Fruit fly (Drosophila melanogaster) whole organism, prepupa: Measurements from ENCODE around the gene TotM.

Experiments used
- CG10669 ChIP-seq: fragments of 200-800 bp; sonication (Bioruptor generic); optimal IDR thresholded peaks from 3 replicates; lab custom pipeline; 2018; ENCODE audit warnings: missing biosample characterization, mild to moderate bottlenecking, missing genetic modification characterization, moderate library complexity
- CG11294 ChIP-seq: fragments of 200-800 bp; sonication (Bioruptor generic); IDR thresholded peaks from 2 replicates; pipeline ENCODE4 v1.3.6; 2022; ENCODE audit warnings: missing biosample characterization, missing genetic modification characterization
- CG11762 ChIP-seq: fragments of 200-800 bp; sonication (Bioruptor generic); optimal IDR thresholded peaks from 3 replicates; lab custom pipeline; 2016; ENCODE audit warnings: missing biosample characterization, missing genetic modification characterization; ENCODE audit not compliant: insufficient read depth
- CG15336 ChIP-seq: fragments of 200-800 bp; sonication (Bioruptor generic); IDR thresholded peaks from 2 replicates; pipeline ENCODE4 v1.3.6; 2022; ENCODE audit warnings: missing biosample characterization, missing genetic modification characterization
- CG1621 ChIP-seq: fragments of 200-800 bp; sonication (Bioruptor generic); optimal IDR thresholded peaks from 3 replicates; lab custom pipeline; 2018; ENCODE audit warnings: missing biosample characterization, mild to moderate bottlenecking, missing genetic modification characterization
- CG16779 ChIP-seq: fragments of 200-800 bp; sonication (Bioruptor generic); optimal IDR thresholded peaks from 3 replicates; lab custom pipeline; 2017; ENCODE audit warnings: missing biosample characterization, mild to moderate bottlenecking, missing genetic modification characterization
- CG3032 ChIP-seq: fragments of 200-800 bp; optimal IDR thresholded peaks from 2 replicates; lab custom pipeline; 2019; ENCODE audit warnings: missing biosample characterization, mild to moderate bottlenecking, missing genetic modification characterization, moderate library complexity
- CG31627 ChIP-seq: fragments of 200-800 bp; sonication (Bioruptor generic); optimal IDR thresholded peaks from 3 replicates; lab custom pipeline; 2016; ENCODE audit warnings: missing biosample characterization, missing genetic modification characterization
- CG32006 ChIP-seq: fragments of 200-800 bp; sonication (Bioruptor generic); optimal IDR thresholded peaks from 3 replicates; lab custom pipeline; 2017; ENCODE audit warnings: missing biosample characterization, mild to moderate bottlenecking, missing genetic modification characterization
- CG34406 ChIP-seq: fragments of 200-800 bp; sonication (Bioruptor generic); optimal IDR thresholded peaks from 3 replicates; lab custom pipeline; 2016; ENCODE audit warnings: missing biosample characterization, missing genetic modification characterization
- CG3919 ChIP-seq: fragments of 200-800 bp; sonication (Bioruptor generic); optimal IDR thresholded peaks from 3 replicates; lab custom pipeline; 2016; ENCODE audit warnings: missing biosample characterization, missing genetic modification characterization
- CG4318 ChIP-seq: fragments of 200-800 bp; sonication (Bioruptor generic); optimal IDR thresholded peaks from 3 replicates; lab custom pipeline; 2017; ENCODE audit warnings: missing biosample characterization, mild to moderate bottlenecking, missing genetic modification characterization
- CG6163 ChIP-seq: fragments of 200-800 bp; sonication (Bioruptor generic); IDR thresholded peaks from 3 replicates; pipeline ENCODE4 v1.3.6; 2022; ENCODE audit warnings: missing biosample characterization, missing genetic modification characterization
- CG6276 ChIP-seq: fragments of 200-800 bp; sonication (Bioruptor generic); optimal IDR thresholded peaks from 2 replicates; lab custom pipeline; 2017; ENCODE audit warnings: missing biosample characterization, mild to moderate bottlenecking, missing genetic modification characterization
- CG6792 ChIP-seq: fragments of 200-800 bp; sonication (Bioruptor generic); optimal IDR thresholded peaks from 3 replicates; lab custom pipeline; 2016; ENCODE audit warnings: missing biosample characterization, missing genetic modification characterization
- CG6854 ChIP-seq: fragments of 200-800 bp; sonication (Bioruptor generic); optimal IDR thresholded peaks from 2 replicates; lab custom pipeline; 2017; ENCODE audit warnings: missing biosample characterization, mild to moderate bottlenecking, missing genetic modification characterization
- CG7368 ChIP-seq: fragments of 200-800 bp; sonication (Bioruptor generic); optimal IDR thresholded peaks from 3 replicates; lab custom pipeline; 2016; ENCODE audit warnings: missing biosample characterization, missing genetic modification characterization
- CG8119 ChIP-seq: fragments of 200-800 bp; sonication (Bioruptor generic); IDR thresholded peaks from 3 replicates; pipeline ENCODE4 v1.3.6; 2022; ENCODE audit warnings: missing biosample characterization, missing genetic modification characterization
- CG8632 ChIP-seq: fragments of 200-800 bp; sonication (Bioruptor generic); optimal IDR thresholded peaks from 3 replicates; lab custom pipeline; 2016; ENCODE audit warnings: missing biosample characterization, missing genetic modification characterization
- CG9139 ChIP-seq: fragments of 200-800 bp; sonication (Bioruptor generic); optimal IDR thresholded peaks from 3 replicates; lab custom pipeline; 2017; ENCODE audit warnings: missing biosample characterization, mild to moderate bottlenecking, missing genetic modification characterization
- Eip75B ChIP-seq: fragments of 200-800 bp; sonication (Bioruptor generic); optimal IDR thresholded peaks from 3 replicates; lab custom pipeline; 2016; ENCODE audit warnings: missing biosample characterization, missing genetic modification characterization
- Eip78C ChIP-seq: fragments of 200-800 bp; sonication (Bioruptor generic); peaks from one replicate; lab custom pipeline; 2016; ENCODE audit warnings: missing biosample characterization, missing genetic modification characterization
- Ets21C ChIP-seq: fragments of 200-800 bp; sonication (Bioruptor generic); optimal IDR thresholded peaks from 3 replicates; lab custom pipeline; 2016; ENCODE audit warnings: missing biosample characterization, missing genetic modification characterization
- Ets96B ChIP-seq: fragments of 200-800 bp; optimal IDR thresholded peaks from 2 replicates; lab custom pipeline; 2019; ENCODE audit warnings: missing biosample characterization, mild to moderate bottlenecking, missing genetic modification characterization, moderate library complexity
- Gug ChIP-seq: fragments of 200-800 bp; sonication (Bioruptor generic); IDR thresholded peaks from 2 replicates; pipeline ENCODE4 v1.3.6; 2022; ENCODE audit warnings: missing biosample characterization, missing genetic modification characterization
- Hr38 ChIP-seq: sonication (Bioruptor generic); optimal IDR thresholded peaks from 2 replicates; lab custom pipeline; 2016; ENCODE audit warnings: missing biosample characterization, missing genetic modification characterization
- Hr4 ChIP-seq: fragments of 200-800 bp; sonication (Bioruptor generic); optimal IDR thresholded peaks from 3 replicates; lab custom pipeline; 2016; ENCODE audit warnings: missing biosample characterization, missing genetic modification characterization
- Lpt ChIP-seq: fragments of 200-800 bp; sonication (Bioruptor generic); optimal IDR thresholded peaks from 3 replicates; lab custom pipeline; 2016; ENCODE audit warnings: missing biosample characterization, missing genetic modification characterization
- Met ChIP-seq: fragments of 200-800 bp; sonication (Bioruptor generic); optimal IDR thresholded peaks from 3 replicates; lab custom pipeline; 2016; ENCODE audit warnings: missing biosample characterization, missing genetic modification characterization
- OdsH ChIP-seq: fragments of 200-800 bp; sonication (Bioruptor generic); optimal IDR thresholded peaks from 3 replicates; lab custom pipeline; 2016; ENCODE audit warnings: missing biosample characterization, missing genetic modification characterization
- Smox ChIP-seq: fragments of 200-800 bp; sonication (Bioruptor generic); optimal IDR thresholded peaks from 3 replicates; lab custom pipeline; 2016; ENCODE audit warnings: missing biosample characterization, missing genetic modification characterization
- Sox102F ChIP-seq: fragments of 200-800 bp; sonication (Bioruptor generic); optimal IDR thresholded peaks from 2 replicates; lab custom pipeline; 2016; ENCODE audit warnings: missing biosample characterization, mild to moderate bottlenecking, missing genetic modification characterization
- acj6 ChIP-seq: fragments of 200-800 bp; sonication (Bioruptor generic); optimal IDR thresholded peaks from 3 replicates; lab custom pipeline; 2016; ENCODE audit warnings: missing biosample characterization, missing genetic modification characterization
- dac ChIP-seq: fragments of 200-800 bp; sonication (Bioruptor generic); optimal IDR thresholded peaks from 2 replicates; lab custom pipeline; 2017; ENCODE audit warnings: missing biosample characterization, mild to moderate bottlenecking, missing genetic modification characterization
- eg ChIP-seq: fragments of 200-800 bp; sonication (Bioruptor generic); IDR thresholded peaks from 3 replicates; pipeline ENCODE4 v1.3.6; 2022; ENCODE audit warnings: missing biosample characterization, missing genetic modification characterization
- esn ChIP-seq: fragments of 200-800 bp; sonication (Bioruptor generic); optimal IDR thresholded peaks from 2 replicates; lab custom pipeline; 2016; ENCODE audit warnings: missing biosample characterization, mild to moderate bottlenecking, missing genetic modification characterization, moderate library complexity
- fd59A ChIP-seq: fragments of 200-800 bp; sonication (Bioruptor generic); optimal IDR thresholded peaks from 2 replicates; lab custom pipeline; 2017; ENCODE audit warnings: missing biosample characterization, mild to moderate bottlenecking, missing genetic modification characterization, missing genetic modification reagents
- fd85E ChIP-seq: fragments of 200-800 bp; sonication (Bioruptor generic); optimal IDR thresholded peaks from 3 replicates; lab custom pipeline; 2016; ENCODE audit warnings: missing biosample characterization, missing genetic modification characterization
- fkh ChIP-seq: fragments of 200-800 bp; sonication (Bioruptor generic); optimal IDR thresholded peaks from 3 replicates; lab custom pipeline; 2017; ENCODE audit warnings: missing biosample characterization, mild to moderate bottlenecking, missing genetic modification characterization, moderate library complexity
- lz ChIP-seq: fragments of 200-800 bp; sonication (Bioruptor generic); optimal IDR thresholded peaks from 3 replicates; lab custom pipeline; 2016; ENCODE audit warnings: missing biosample characterization, missing genetic modification characterization
- net ChIP-seq: fragments of 200-800 bp; sonication (Bioruptor generic); optimal IDR thresholded peaks from 3 replicates; lab custom pipeline; 2016; ENCODE audit warnings: missing biosample characterization, missing genetic modification characterization
- pdm3 ChIP-seq: fragments of 200-800 bp; sonication (Bioruptor generic); optimal IDR thresholded peaks from 3 replicates; lab custom pipeline; 2016; ENCODE audit warnings: missing biosample characterization, missing genetic modification characterization
- salr ChIP-seq, 2 experiments: fragments of 200-800 bp; sonication (Bioruptor generic); optimal IDR thresholded peaks; 3 replicates each; lab custom pipeline; 2016 to 2018; ENCODE audit warnings: missing biosample characterization in 2 of 2, missing genetic modification characterization in 2 of 2, mild to moderate bottlenecking in 1 of 2
- spab ChIP-seq: fragments of 200-800 bp; sonication (Bioruptor generic); optimal IDR thresholded peaks from 2 replicates; lab custom pipeline; 2017; ENCODE audit warnings: missing biosample characterization, mild to moderate bottlenecking, missing genetic modification characterization, missing genetic modification reagents
- ss ChIP-seq, 2 experiments: fragments of 200-800 bp; sonication (Bioruptor generic); optimal IDR thresholded peaks; 2 replicates in 1 of 2; 3 replicates in 1 of 2; lab custom pipeline; 2017 to 2018; ENCODE audit warnings: mild to moderate bottlenecking in 2 of 2, missing biosample characterization in 2 of 2, missing genetic modification characterization in 2 of 2, moderate library complexity in 1 of 2
- svp ChIP-seq: fragments of 200-800 bp; sonication (Bioruptor generic); peaks from one replicate; lab custom pipeline; 2016; ENCODE audit warnings: missing biosample characterization, missing genetic modification characterization
- topi ChIP-seq: fragments of 200-800 bp; sonication (Bioruptor generic); optimal IDR thresholded peaks from 3 replicates; lab custom pipeline; 2016; ENCODE audit warnings: missing biosample characterization, missing genetic modification characterization

TotM gene

DNA sequence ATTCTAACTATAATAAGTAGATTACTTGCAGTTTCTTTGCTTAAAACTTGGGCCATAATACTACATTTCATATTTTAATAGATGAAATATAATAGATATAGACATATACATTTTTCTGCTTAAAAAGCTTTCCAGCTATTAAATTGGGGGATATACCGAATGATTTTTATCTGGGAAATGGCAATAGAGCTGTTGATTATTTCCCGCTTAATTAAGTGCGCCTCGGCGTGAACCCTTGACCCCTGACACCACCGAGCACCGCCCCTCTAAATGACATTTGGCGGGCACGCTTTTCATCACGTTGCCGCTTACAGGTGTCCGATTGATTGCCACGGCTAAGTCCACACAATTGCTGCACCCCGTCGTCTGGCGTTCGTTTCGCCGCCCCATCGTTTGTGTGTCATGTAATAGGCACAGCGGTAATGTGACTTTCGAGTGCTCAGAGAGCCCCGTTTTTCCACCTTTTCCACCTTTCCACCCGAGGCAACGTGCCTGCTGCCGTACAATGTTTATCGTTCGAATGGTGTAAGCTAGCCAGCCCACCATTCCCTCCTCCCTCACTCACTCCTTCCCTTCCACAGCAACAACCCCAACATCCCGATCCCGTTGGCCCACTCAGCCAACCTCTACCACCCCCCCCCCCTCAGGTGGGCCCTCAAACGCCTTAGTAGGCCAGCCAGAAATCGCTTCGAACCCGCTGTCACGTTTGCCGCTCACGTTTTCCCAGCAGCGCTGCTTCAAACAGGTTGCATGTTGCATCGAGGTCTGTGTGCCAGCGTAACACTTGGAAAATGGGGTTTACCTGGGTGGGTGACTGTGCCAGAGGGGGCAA, 28.7 kb upstream of the TotM start (continued):
- TF ChIP-seq CG8632 (GFP tag; lab: Kevin White, UChicago) (no peak), esn (no peak), fd85E (GFP tag; lab: Kevin White, UChicago) (no peak), CG10669 (GFP tag; lab: Kevin White, UChicago) (no peak), CG6854 (GFP tag; lab: Kevin White, UChicago) (peak; percentile 12), lz (no peak), CG8119 (GFP tag; lab: Robert Waterston, UW) (no peak; the same call in 2 of the 3 replicates), CG3919 (GFP tag; lab: Kevin White, UChicago) (no peak), CG6163 (GFP tag; lab: Robert Waterston, UW) (peak; percentile 13; the same call in 1 of the 3 replicates), Gug (no peak), CG31627 (GFP tag; lab: Kevin White, UChicago) (no peak), CG1621 (tag; lab: Kevin White, UChicago) (no peak), Sox102F (GFP tag; lab: Kevin White, UChicago) (no peak), CG32006 (GFP tag; lab: Kevin White, UChicago) (no peak), CG34406 (GFP tag; lab: Kevin White, UChicago) (no peak), Eip75B (GFP tag; lab: Kevin White, UChicago) (peak; percentile 43), Met (no peak), spab (GFP tag; lab: Kevin White, UChicago) (no peak), CG4318 (GFP tag; lab: Kevin White, UChicago) (no peak), net (GFP tag; lab: Kevin White, UChicago) (no peak), CG15336 (GFP tag; lab: Robert Waterston, UW) (no peak), CG7368 (no peak)
- TF ChIP-seq, all 60 proteins: peak for 11

DNA sequence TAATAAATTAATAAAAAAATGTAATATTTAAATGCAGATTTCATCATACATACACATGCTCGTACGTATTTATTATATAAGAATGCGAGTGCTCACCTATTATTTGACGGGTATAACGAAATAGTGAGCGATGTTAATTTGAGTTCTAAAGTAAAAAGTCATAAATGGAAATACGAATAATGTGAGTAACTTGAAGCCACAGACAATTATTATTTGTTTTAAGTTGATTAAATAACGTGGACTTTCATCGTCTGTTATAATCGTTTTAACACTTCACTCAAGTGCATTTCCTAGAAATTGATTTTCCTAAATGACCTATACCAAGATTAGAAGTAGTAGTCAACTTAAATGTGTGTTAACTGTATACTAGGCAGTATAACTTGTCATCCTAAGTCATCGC, 27.4 kb upstream of the TotM start:
- TF ChIP-seq CG7368 (no peak), salr (GFP tag; optimal IDR thresholded peaks at IDR 0.05; lab: Kevin White, UChicago) (no peak), CG6854 (GFP tag; lab: Kevin White, UChicago) (no peak), CG11762 (no peak), svp (GFP tag; lab: Kevin White, UChicago) (peak; percentile 68), pdm3 (GFP tag; lab: Kevin White, UChicago) (peak; percentile 30), Eip78C (GFP tag; lab: Kevin White, UChicago) (peak; percentile 63), CG16779 (tag; lab: Kevin White, UChicago) (no peak), Smox (GFP tag; lab: Kevin White, UChicago) (peak; percentile 23), CG31627 (GFP tag; lab: Kevin White, UChicago) (peak; percentile 15), fd59A (GFP tag; lab: Kevin White, UChicago) (no peak), CG3032 (peak; percentile 5), CG10669 (GFP tag; lab: Kevin White, UChicago) (peak; percentile 10), lz (peak; percentile 31), Hr38 (GFP tag; lab: Kevin White, UChicago) (no peak), ss (GFP tag; optimal IDR thresholded peaks at IDR 0.05; lab: Kevin White, UChicago) (no peak), CG34406 (GFP tag; lab: Kevin White, UChicago) (peak; percentile 20), Lpt (GFP tag; lab: Kevin White, UChicago) (no peak), CG11294 (GFP tag; lab: Robert Waterston, UW) (peak; percentile 17; the same call in 1 of the 2 replicates), fkh (no peak), acj6 (GFP tag; lab: Kevin White, UChicago) (peak; percentile 12), esn (peak; percentile 2), Hr4 (peak; percentile 29), eg (GFP tag; lab: Robert Waterston, UW) (peak; percentile 16; the same call in 2 of the 3 replicates), spab (GFP tag; lab: Kevin White, UChicago) (no peak), Ets96B (tag; lab: Kevin White, UChicago) (peak; percentile 25), CG1621 (tag; lab: Kevin White, UChicago) (no peak), Sox102F (GFP tag; lab: Kevin White, UChicago) (no peak), Eip75B (GFP tag; lab: Kevin White, UChicago) (no peak), CG32006 (GFP tag; lab: Kevin White, UChicago) (peak; percentile 56), Ets21C (GFP tag; lab: Kevin White, UChicago) (no peak), CG9139 (GFP tag; lab: Kevin White, UChicago) (no peak), CG6276 (GFP tag; lab: Kevin White, UChicago) (no peak), CG6792 (GFP tag; lab: Kevin White, UChicago) (peak; percentile 16), dac (no peak), OdsH (peak; percentile 49), topi (peak; percentile 24)
